Fruit fly (Drosophila melanogaster) whole organism, embryonic: Measurements from ENCODE around the gene CG14961.

Experiments used
- Bgb ChIP-seq: fragments of 200-800 bp; sonication (Bioruptor generic); IDR thresholded peaks from 2 replicates; pipeline ENCODE4 v1.3.6; 2022; ENCODE audit warnings: missing biosample characterization, missing genetic modification characterization; ENCODE audit not compliant: partially characterized antibody
- CG1024 ChIP-seq: fragments of 200-800 bp; sonication (Bioruptor generic); IDR thresholded peaks from 2 replicates; pipeline ENCODE4 v1.3.6; 2022; ENCODE audit warnings: missing biosample characterization, missing genetic modification characterization
- CG10543 ChIP-seq: fragments of 200-800 bp; sonication (Bioruptor generic); optimal IDR thresholded peaks from 3 replicates; lab custom pipeline; 2017; ENCODE audit warnings: missing biosample characterization, mild to moderate bottlenecking, missing genetic modification characterization, moderate library complexity
- CG12769 ChIP-seq: fragments of 200-800 bp; sonication (Bioruptor generic); optimal IDR thresholded peaks from 2 replicates; lab custom pipeline; 2019; ENCODE audit warnings: missing biosample characterization, mild to moderate bottlenecking, missing genetic modification characterization, moderate library complexity
- CG13424 ChIP-seq: fragments of 200-800 bp; sonication (Bioruptor generic); optimal IDR thresholded peaks from 2 replicates; lab custom pipeline; 2019; ENCODE audit warnings: missing biosample characterization, mild to moderate bottlenecking, missing genetic modification characterization, moderate library complexity
- CG14014 ChIP-seq: fragments of 200-800 bp; sonication (Bioruptor generic); IDR thresholded peaks from 2 replicates; pipeline ENCODE4 v1.3.6; 2022; ENCODE audit warnings: missing biosample characterization, missing genetic modification characterization
- CG14441 ChIP-seq: fragments of 200-800 bp; sonication (Bioruptor generic); IDR thresholded peaks from 2 replicates; pipeline ENCODE4 v1.3.6; 2022; ENCODE audit warnings: missing biosample characterization, missing genetic modification characterization
- CG1529 ChIP-seq: fragments of 200-800 bp; sonication (Bioruptor generic); optimal IDR thresholded peaks from 3 replicates; lab custom pipeline; 2018; ENCODE audit warnings: missing biosample characterization, missing genetic modification characterization
- CG16813 ChIP-seq: fragments of 200-800 bp; sonication (Bioruptor generic); IDR thresholded peaks from 3 replicates; pipeline ENCODE4 v1.3.6; 2022; ENCODE audit warnings: missing biosample characterization, missing genetic modification characterization; ENCODE audit not compliant: partially characterized antibody
- CG18262 ChIP-seq: fragments of 200-800 bp; optimal IDR thresholded peaks from 3 replicates; lab custom pipeline; 2019; ENCODE audit warnings: missing biosample characterization, mild to moderate bottlenecking, missing genetic modification characterization, moderate library complexity
- CG30020 ChIP-seq: fragments of 200-800 bp; optimal IDR thresholded peaks from 2 replicates; lab custom pipeline; 2019; ENCODE audit warnings: missing biosample characterization, mild to moderate bottlenecking, missing genetic modification characterization, moderate library complexity
- CG3065 ChIP-seq: fragments of 200-800 bp; sonication (Bioruptor generic); optimal IDR thresholded peaks from 2 replicates; lab custom pipeline; 2016; ENCODE audit warnings: missing biosample characterization, missing genetic modification characterization
- CG31388 ChIP-seq: fragments of 200-800 bp; sonication (Bioruptor generic); optimal IDR thresholded peaks from 2 replicates; lab custom pipeline; 2016; ENCODE audit warnings: missing biosample characterization, missing genetic modification characterization
- CG34224 ChIP-seq: fragments of 200-800 bp; sonication (Bioruptor generic); IDR thresholded peaks from 3 replicates; pipeline ENCODE4 v1.3.6; 2022; ENCODE audit warnings: missing biosample characterization, missing genetic modification characterization; ENCODE audit not compliant: partially characterized antibody
- CG6813 ChIP-seq: fragments of 200-800 bp; sonication (Bioruptor generic); optimal IDR thresholded peaks from 2 replicates; lab custom pipeline; 2017; ENCODE audit warnings: missing biosample characterization, missing genetic modification characterization, mild to moderate bottlenecking, moderate library complexity, missing genetic modification reagents
- CG8281 ChIP-seq: fragments of 200-800 bp; sonication (Bioruptor generic); optimal IDR thresholded peaks from 2 replicates; lab custom pipeline; 2018; ENCODE audit warnings: missing biosample characterization, mild to moderate bottlenecking, missing genetic modification characterization, moderate library complexity
- CG8944 ChIP-seq: fragments of 200-800 bp; sonication (Bioruptor generic); optimal IDR thresholded peaks from 3 replicates; lab custom pipeline; 2016; ENCODE audit warnings: missing biosample characterization, missing genetic modification characterization
- CTCF ChIP-seq: fragments of 200-800 bp; sonication (Bioruptor generic); optimal IDR thresholded peaks from 2 replicates; lab custom pipeline; 2017; ENCODE audit warnings: missing biosample characterization, mild to moderate bottlenecking, missing genetic modification characterization, moderate library complexity
- CoRest ChIP-seq: fragments of 200-800 bp; sonication (Bioruptor generic); optimal IDR thresholded peaks from 3 replicates; lab custom pipeline; 2018; ENCODE audit warnings: missing biosample characterization, mild to moderate bottlenecking, missing genetic modification characterization, moderate library complexity
- D ChIP-seq, 2 experiments: fragments of 200-800 bp in 1 of 2; fragments of >200 bp in 1 of 2; sonication (Bioruptor generic) in 1 of 2; optimal IDR thresholded peaks; 2 replicates in 1 of 2; 3 replicates in 1 of 2; lab custom pipeline; 2017; ENCODE audit warnings: mild to moderate bottlenecking in 1 of 2, missing biosample characterization in 1 of 2, missing genetic modification characterization in 1 of 2, missing genetic modification reagents in 1 of 2
- HLH54F ChIP-seq: fragments of 200-800 bp; sonication (Bioruptor generic); optimal IDR thresholded peaks from 3 replicates; lab custom pipeline; 2016; ENCODE audit warnings: missing biosample characterization, missing genetic modification characterization
- HLHmδ ChIP-seq: fragments of 200-800 bp; sonication (Bioruptor generic); optimal IDR thresholded peaks from 2 replicates; lab custom pipeline; 2018; ENCODE audit warnings: missing biosample characterization, mild to moderate bottlenecking, missing genetic modification characterization, moderate library complexity
- Hr39 ChIP-seq: fragments of >200 bp; optimal IDR thresholded peaks from 2 replicates; lab custom pipeline; 2017
- Lhr ChIP-seq: fragments of 200-800 bp; sonication (Bioruptor generic); optimal IDR thresholded peaks from 3 replicates; lab custom pipeline; 2017; ENCODE audit warnings: mild to moderate bottlenecking, missing biosample characterization, missing genetic modification reagents, missing genetic modification characterization
- Lim3 ChIP-seq: fragments of 200-800 bp; sonication (Bioruptor generic); IDR thresholded peaks from 2 replicates; pipeline ENCODE4 v1.3.6; 2022; ENCODE audit warnings: missing biosample characterization, missing genetic modification characterization
- MBD-R2 ChIP-seq: fragments of 200-800 bp; sonication (Bioruptor generic); IDR thresholded peaks from 2 replicates; pipeline ENCODE4 v1.3.6; 2022; ENCODE audit warnings: missing biosample characterization, missing genetic modification characterization
- MESR4 ChIP-seq: fragments of 200-800 bp; sonication (Bioruptor generic); optimal IDR thresholded peaks from 2 replicates; lab custom pipeline; 2018; ENCODE audit warnings: missing biosample characterization, mild to moderate bottlenecking, missing genetic modification characterization, moderate library complexity
- Mad ChIP-seq: fragments of 200-800 bp; sonication (Bioruptor generic); optimal IDR thresholded peaks from 2 replicates; lab custom pipeline; 2016; ENCODE audit warnings: missing biosample characterization, missing genetic modification characterization
- Neu2 ChIP-seq: fragments of 200-800 bp; sonication (Bioruptor generic); optimal IDR thresholded peaks from 3 replicates; lab custom pipeline; 2016; ENCODE audit warnings: missing biosample characterization, missing genetic modification characterization, borderline replicate concordance
- Opbp ChIP-seq: fragments of 200-800 bp; sonication (Bioruptor generic); IDR thresholded peaks from 3 replicates; pipeline ENCODE4 v1.3.6; 2022; ENCODE audit warnings: missing biosample characterization, missing genetic modification characterization; ENCODE audit not compliant: partially characterized antibody
- Rfx ChIP-seq: fragments of 200-800 bp; sonication (Bioruptor generic); IDR thresholded peaks from 2 replicates; pipeline ENCODE4 v1.3.6; 2022; ENCODE audit warnings: missing biosample characterization, missing genetic modification characterization
- ac ChIP-seq: fragments of 200-800 bp; sonication (Bioruptor generic); optimal IDR thresholded peaks from 3 replicates; lab custom pipeline; 2017; ENCODE audit warnings: missing biosample characterization, mild to moderate bottlenecking, missing genetic modification characterization
- bowl ChIP-seq: fragments of 200-800 bp; sonication (Bioruptor generic); IDR thresholded peaks from 2 replicates; pipeline ENCODE4 v1.3.6; 2022; ENCODE audit warnings: missing biosample characterization, missing genetic modification characterization
- cad ChIP-seq: fragments of >200 bp; optimal IDR thresholded peaks from 2 replicates; lab custom pipeline; 2017; ENCODE audit warnings: missing biosample characterization, missing genetic modification characterization
- chn ChIP-seq: fragments of 200-800 bp; sonication (Bioruptor generic); optimal IDR thresholded peaks from 2 replicates; lab custom pipeline; 2016; ENCODE audit warnings: missing biosample characterization, missing genetic modification characterization
- crc ChIP-seq: fragments of 200-800 bp; sonication (Bioruptor generic); optimal IDR thresholded peaks from 2 replicates; lab custom pipeline; 2016; ENCODE audit warnings: missing biosample characterization, missing genetic modification characterization
- dati ChIP-seq: fragments of 200-800 bp; sonication (Bioruptor generic); IDR thresholded peaks from 2 replicates; pipeline ENCODE4 v1.3.6; 2022; ENCODE audit warnings: missing biosample characterization, missing genetic modification characterization
- dm ChIP-seq: fragments of 200-800 bp; sonication (Bioruptor generic); optimal IDR thresholded peaks from 3 replicates; lab custom pipeline; 2016; ENCODE audit warnings: missing biosample characterization, missing genetic modification characterization
- emc ChIP-seq: fragments of 200-800 bp; sonication (Bioruptor generic); optimal IDR thresholded peaks from 2 replicates; lab custom pipeline; 2016; ENCODE audit warnings: missing biosample characterization, missing genetic modification characterization
- esg ChIP-seq: fragments of 200-800 bp; sonication (Bioruptor generic); conservative IDR thresholded peaks from 2 replicates; pipeline ENCODE4 v1.3.6; 2022; ENCODE audit warnings: missing biosample characterization, missing genetic modification characterization
- fd64A ChIP-seq: fragments of 200-800 bp; sonication (Bioruptor generic); optimal IDR thresholded peaks from 3 replicates; lab custom pipeline; 2018; ENCODE audit warnings: missing biosample characterization, mild to moderate bottlenecking, missing genetic modification characterization
- fd96Cb ChIP-seq: fragments of 200-800 bp; sonication (Bioruptor generic); optimal IDR thresholded peaks from 2 replicates; lab custom pipeline; 2018; ENCODE audit warnings: missing biosample characterization, mild to moderate bottlenecking, missing genetic modification characterization, moderate library complexity
- ham ChIP-seq: fragments of 200-800 bp; sonication (Bioruptor generic); IDR thresholded peaks from 2 replicates; pipeline ENCODE4 v1.3.6; 2022; ENCODE audit warnings: missing biosample characterization, missing genetic modification characterization
- lmd ChIP-seq: fragments of 200-800 bp; sonication (Bioruptor generic); IDR thresholded peaks from 2 replicates; pipeline ENCODE4 v1.3.6; 2022; ENCODE audit warnings: missing biosample characterization, missing genetic modification characterization
- pfk ChIP-seq: fragments of 200-800 bp; sonication (Bioruptor generic); optimal IDR thresholded peaks from 2 replicates; lab custom pipeline; 2018; ENCODE audit warnings: missing biosample characterization, mild to moderate bottlenecking, missing genetic modification characterization, moderate library complexity
- sisA ChIP-seq: fragments of 200-800 bp; sonication (Bioruptor generic); IDR thresholded peaks from 2 replicates; pipeline ENCODE4 v1.3.6; 2022; ENCODE audit warnings: missing biosample characterization, missing genetic modification characterization
- slp2 ChIP-seq: fragments of 200-800 bp; sonication (Bioruptor generic); optimal IDR thresholded peaks from 2 replicates; lab custom pipeline; 2016; ENCODE audit warnings: missing biosample characterization, missing genetic modification characterization
- stc ChIP-seq: fragments of 200-800 bp; sonication (Bioruptor generic); IDR thresholded peaks from 2 replicates; pipeline ENCODE4 v1.3.6; 2022; ENCODE audit warnings: missing biosample characterization, missing genetic modification characterization
- tna ChIP-seq: fragments of 200-800 bp; sonication (Bioruptor generic); IDR thresholded peaks from 2 replicates; pipeline ENCODE4 v1.3.6; 2022; ENCODE audit warnings: missing biosample characterization, missing genetic modification characterization; ENCODE audit not compliant: partially characterized antibody
- vfl ChIP-seq: fragments of 200-800 bp; sonication (Bioruptor generic); optimal IDR thresholded peaks from 2 replicates; lab custom pipeline; 2016; ENCODE audit warnings: missing biosample characterization, missing genetic modification characterization
- yki ChIP-seq: fragments of >200 bp; optimal IDR thresholded peaks from 3 replicates; lab custom pipeline; 2018
- z ChIP-seq: fragments of 200-800 bp; sonication (Bioruptor generic); IDR thresholded peaks from 3 replicates; pipeline ENCODE4 v1.3.6; 2022; ENCODE audit warnings: missing biosample characterization, missing genetic modification characterization

Gene CG14961

DNA sequence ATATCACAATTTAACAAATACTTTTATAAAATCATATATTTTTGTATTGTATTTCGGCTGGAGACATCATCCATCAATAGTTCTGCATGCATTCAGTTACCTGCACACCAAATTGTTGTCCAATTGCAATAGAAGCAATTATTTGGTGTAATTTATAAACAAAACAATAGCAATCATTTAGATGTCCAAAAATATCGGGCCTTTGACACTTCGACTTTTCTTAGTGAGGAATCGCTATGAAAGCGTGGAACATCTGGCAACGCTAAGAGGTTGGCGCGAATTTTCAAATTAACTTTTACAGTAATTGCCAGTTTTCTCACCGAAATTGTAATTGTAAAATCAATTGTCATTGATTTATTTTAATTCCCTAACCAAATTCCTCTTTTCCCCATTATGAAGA lies 4.9 kb downstream of the CG14961 start, which contains the start of gene CG14969 (continued):
- no peak for TF ChIP-seq bowl (GFP tag; lab: Robert Waterston, UW)
- no peak for TF ChIP-seq CTCF (GFP tag; lab: Kevin White, UChicago)
- no peak for TF ChIP-seq CG14441
- TF ChIP-seq CG18262 (tag; lab: Kevin White, UChicago) = no peak
- no peak for TF ChIP-seq crc
- no peak for TF ChIP-seq CG6813 (GFP tag; lab: Kevin White, UChicago)
- TF ChIP-seq MESR4 (GFP tag; lab: Kevin White, UChicago) = peak; percentile 28
- no peak for TF ChIP-seq dati (GFP tag; lab: Robert Waterston, UW)
- no peak for TF ChIP-seq fd64A
- peak; percentile 6 for TF ChIP-seq CG13424 (tag; lab: Kevin White, UChicago)
- no peak for TF ChIP-seq Neu2
- TF ChIP-seq fd96Cb (tag; lab: Kevin White, UChicago) = no peak
- no peak; the same call in 1 of the 2 replicates for TF ChIP-seq tna (GFP tag; lab: Robert Waterston, UW)
- no peak for TF ChIP-seq stc
- TF ChIP-seq emc = no peak
- TF ChIP-seq slp2 = no peak
- TF ChIP-seq z = no peak
- 0 out of 3 replicates have a peak, but pooled peaks have one; percentile 25 for TF ChIP-seq CG16813 (GFP tag; lab: Robert Waterston, UW)
- no peak for TF ChIP-seq D (optimal IDR thresholded peaks at IDR 0.05; lab: Kevin White, UChicago)
- no peak for TF ChIP-seq D (GFP tag; optimal IDR thresholded peaks at IDR 0.05; lab: Kevin White, UChicago)
- TF ChIP-seq ham (GFP tag; lab: Robert Waterston, UW) = no peak
- no peak for TF ChIP-seq dm (GFP tag; lab: Kevin White, UChicago)
- no peak for TF ChIP-seq ac (GFP tag; lab: Kevin White, UChicago)
- TF ChIP-seq HLHmδ = no peak
- no peak for TF ChIP-seq pfk (GFP tag; lab: Kevin White, UChicago)
- peak; percentile 28 for TF ChIP-seq CG30020
- no peak for TF ChIP-seq CG14014 (GFP tag; lab: Robert Waterston, UW)
- TF ChIP-seq MBD-R2 (GFP tag; lab: Robert Waterston, UW) = peak; percentile 72
- TF ChIP-seq Lim3 (GFP tag; lab: Robert Waterston, UW) = no peak
- no peak for TF ChIP-seq CG8281 (tag; lab: Kevin White, UChicago)
- peak; percentile 4 for TF ChIP-seq HLH54F (GFP tag; lab: Kevin White, UChicago)
- no peak for TF ChIP-seq CG8944 (GFP tag; lab: Kevin White, UChicago)
- TF ChIP-seq CG12769 (tag; lab: Kevin White, UChicago) = no peak
- TF ChIP-seq CG3065 (GFP tag; lab: Kevin White, UChicago) = no peak
- TF ChIP-seq lmd = no peak
- TF ChIP-seq Bgb (GFP tag; lab: Robert Waterston, UW) = peak; percentile 45; the same call in 1 of the 2 replicates
- no peak for TF ChIP-seq CG1024 (GFP tag; lab: Robert Waterston, UW)
- TF ChIP-seq Mad (GFP tag; lab: Kevin White, UChicago) = no peak
- no peak for TF ChIP-seq esg (GFP tag; lab: Robert Waterston, UW)
- peak; percentile 46 for TF ChIP-seq Rfx
- no peak for TF ChIP-seq CG31388
- no peak for TF ChIP-seq cad (GFP tag; lab: Kevin White, UChicago)
- TF ChIP-seq vfl (GFP tag; lab: Kevin White, UChicago) = no peak
- TF ChIP-seq CG1529 (GFP tag; lab: Kevin White, UChicago) = no peak
- peak; percentile 41 for TF ChIP-seq CG34224 (GFP tag; lab: Robert Waterston, UW)
- TF ChIP-seq CoRest (tag; lab: Kevin White, UChicago) = peak; percentile 15
- no peak for TF ChIP-seq chn (GFP tag; lab: Kevin White, UChicago)
- TF ChIP-seq Lhr (GFP tag; lab: Kevin White, UChicago) = no peak
- TF ChIP-seq yki (lab: Kevin White, UChicago) = no peak
- TF ChIP-seq sisA (GFP tag; lab: Robert Waterston, UW) = no peak
- TF ChIP-seq Opbp (GFP tag; lab: Robert Waterston, UW) = peak; percentile 64; the same call in 1 of the 3 replicates
- TF ChIP-seq CG10543 (GFP tag; lab: Kevin White, UChicago) = no peak
- TF ChIP-seq Hr39 (lab: Kevin White, UChicago) = no peak
